Fruit fly (Drosophila melanogaster) ovary, adult (tissue): ENCODE measurements around the gene TfIIEbeta.
A peak's percentile ranks its signal among the peaks of the same experiment; 100 is the strongest.

Experiments
- CG17801 ChIP-seq: fragments of 200-800 bp; optimal IDR thresholded peaks from 2 replicates; lab custom pipeline; 2019; ENCODE audit warnings: missing biosample characterization, mild to moderate bottlenecking, missing genetic modification characterization, moderate library complexity; ENCODE audit not compliant: partially characterized antibody

Gene TfIIEbeta

DNA sequence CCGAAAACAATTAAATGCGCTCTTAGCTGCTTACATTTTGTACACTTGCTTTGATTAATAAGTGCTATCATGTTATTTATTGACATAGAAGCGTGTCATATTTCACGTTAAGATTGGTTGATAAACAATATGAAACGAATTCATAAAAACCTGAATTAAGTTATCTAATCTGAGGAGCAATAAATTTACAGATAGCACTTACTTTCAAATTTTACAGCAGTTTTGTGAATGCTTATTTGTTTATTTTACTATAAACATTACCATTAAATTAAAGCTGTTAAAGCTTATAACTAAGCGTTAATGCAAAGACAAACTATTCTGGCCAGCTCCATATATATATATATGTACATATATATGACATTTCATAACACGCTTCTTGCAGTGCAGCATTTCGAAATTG is 15.2 kb downstream of the TfIIEbeta start:
- no peak for TF ChIP-seq CG17801 (GFP tag; lab: Kevin White, UChicago)

DNA sequence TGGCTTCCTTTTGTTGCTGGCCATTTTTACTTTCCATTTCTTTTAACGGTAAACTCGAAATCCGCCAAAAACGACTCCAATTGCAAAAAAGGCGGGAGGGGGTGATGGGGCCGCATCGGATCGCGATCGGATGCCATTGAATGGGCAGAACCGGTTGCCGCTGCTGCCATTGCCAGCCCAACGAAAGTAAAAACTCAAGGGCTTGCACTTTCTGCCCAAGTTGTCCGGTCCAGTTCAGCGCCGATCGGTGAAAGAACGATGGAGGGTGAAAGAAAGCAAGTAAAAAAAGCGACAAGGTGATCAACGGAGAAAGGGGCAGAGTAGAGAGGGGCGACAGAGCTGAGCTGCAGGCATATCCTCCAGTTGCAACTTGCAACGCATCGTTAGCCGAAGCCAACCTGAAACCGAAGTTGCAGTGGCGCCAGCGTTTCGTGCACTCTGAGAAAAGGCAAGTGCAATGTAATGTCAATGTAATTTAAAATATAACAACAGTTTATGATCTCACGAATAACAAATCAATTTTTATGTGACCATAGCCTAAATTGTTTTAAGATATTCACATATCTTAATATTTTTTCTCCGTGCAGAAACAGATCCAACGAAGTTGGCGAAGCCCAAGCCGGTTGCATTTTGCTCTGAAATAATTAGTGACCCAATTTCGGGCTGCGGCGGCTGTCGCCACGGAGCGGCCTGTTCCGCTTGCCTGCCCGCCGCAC is 17.6 kb downstream of the TfIIEbeta start:
- TF ChIP-seq CG17801 (GFP tag; lab: Kevin White, UChicago): no peak

DNA sequence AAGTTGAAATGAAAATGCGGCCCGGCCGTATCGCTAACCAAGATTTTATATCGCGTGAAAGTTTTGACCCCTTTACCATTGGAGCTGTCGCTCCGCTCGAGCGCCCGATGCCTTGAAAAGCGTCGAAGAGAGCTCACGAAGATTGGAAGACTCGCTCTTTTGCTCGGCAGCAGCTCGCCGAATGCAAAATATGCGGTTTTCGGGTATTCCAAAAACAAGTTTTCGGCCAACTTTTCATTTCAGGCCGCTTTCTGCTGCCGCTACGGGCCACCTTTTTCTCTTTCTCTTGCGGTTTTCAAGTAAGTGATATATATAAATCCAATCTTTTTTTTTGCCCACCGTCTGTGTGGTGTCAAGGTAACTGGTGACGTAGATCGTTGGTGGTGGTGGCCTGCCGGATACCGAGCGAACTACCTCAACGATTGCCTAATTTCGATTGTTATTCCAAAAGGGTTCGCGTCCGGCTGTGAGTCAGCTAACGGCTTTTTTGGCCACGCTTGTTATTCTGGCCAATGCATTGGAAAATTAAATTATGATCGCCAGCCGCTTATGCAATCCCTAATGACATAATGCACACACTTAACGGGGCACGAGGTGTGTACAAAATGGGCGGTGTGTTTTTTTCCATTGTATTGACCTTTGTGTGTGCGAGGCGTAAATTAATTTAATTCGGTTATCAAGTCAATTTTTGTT is 21.0 kb downstream of the TfIIEbeta start, which contains the start of gene dyl:
Gene dyl (minus strand): TSS at position 28 of the 693 bp plus-strand sequence.
- no peak for TF ChIP-seq CG17801 (GFP tag; lab: Kevin White, UChicago)

DNA sequence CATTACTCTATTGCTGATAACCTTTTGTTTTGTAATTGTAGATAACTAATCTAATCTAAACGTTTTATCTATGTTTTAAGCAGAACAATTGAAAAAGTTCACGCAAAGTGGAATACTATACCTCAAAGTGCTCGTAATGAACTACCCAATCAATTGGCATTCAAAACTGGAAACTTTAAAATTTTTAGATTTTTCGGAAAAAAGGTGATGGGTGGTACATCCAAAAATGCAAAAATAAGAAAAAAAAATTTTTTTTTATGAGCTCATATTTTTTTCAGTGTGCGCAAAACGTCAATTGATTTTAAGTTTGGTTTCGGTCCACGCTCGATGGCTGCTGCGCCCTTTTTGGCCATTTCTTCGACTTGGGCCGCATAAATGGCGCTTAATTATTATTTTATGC is 23.8 kb downstream of the TfIIEbeta start:
- no peak for TF ChIP-seq CG17801 (GFP tag; lab: Kevin White, UChicago)

DNA sequence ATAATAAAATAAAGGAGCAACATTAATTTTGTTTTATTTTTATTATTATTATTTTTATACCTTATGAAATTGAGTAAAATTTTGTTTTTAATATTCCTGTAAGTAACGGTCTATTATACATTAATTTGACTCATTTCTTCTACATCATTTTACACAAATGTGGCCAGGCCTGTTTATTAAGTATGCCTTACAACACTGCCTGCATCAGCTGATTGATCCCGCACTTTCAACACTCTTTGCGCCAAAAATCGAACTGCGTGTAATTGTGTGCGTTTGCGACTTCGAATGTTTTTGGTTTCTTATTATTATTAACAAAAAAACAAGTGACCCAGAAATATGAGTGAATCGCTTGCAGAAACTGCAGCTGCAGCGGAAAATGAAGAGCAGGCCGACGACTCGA is 26.5 kb downstream of the TfIIEbeta start, which contains the start of gene Claspin:
Gene Claspin (plus strand): TSS at position 185 of the 400 bp plus-strand sequence.
- no peak for TF ChIP-seq CG17801 (GFP tag; lab: Kevin White, UChicago)

DNA sequence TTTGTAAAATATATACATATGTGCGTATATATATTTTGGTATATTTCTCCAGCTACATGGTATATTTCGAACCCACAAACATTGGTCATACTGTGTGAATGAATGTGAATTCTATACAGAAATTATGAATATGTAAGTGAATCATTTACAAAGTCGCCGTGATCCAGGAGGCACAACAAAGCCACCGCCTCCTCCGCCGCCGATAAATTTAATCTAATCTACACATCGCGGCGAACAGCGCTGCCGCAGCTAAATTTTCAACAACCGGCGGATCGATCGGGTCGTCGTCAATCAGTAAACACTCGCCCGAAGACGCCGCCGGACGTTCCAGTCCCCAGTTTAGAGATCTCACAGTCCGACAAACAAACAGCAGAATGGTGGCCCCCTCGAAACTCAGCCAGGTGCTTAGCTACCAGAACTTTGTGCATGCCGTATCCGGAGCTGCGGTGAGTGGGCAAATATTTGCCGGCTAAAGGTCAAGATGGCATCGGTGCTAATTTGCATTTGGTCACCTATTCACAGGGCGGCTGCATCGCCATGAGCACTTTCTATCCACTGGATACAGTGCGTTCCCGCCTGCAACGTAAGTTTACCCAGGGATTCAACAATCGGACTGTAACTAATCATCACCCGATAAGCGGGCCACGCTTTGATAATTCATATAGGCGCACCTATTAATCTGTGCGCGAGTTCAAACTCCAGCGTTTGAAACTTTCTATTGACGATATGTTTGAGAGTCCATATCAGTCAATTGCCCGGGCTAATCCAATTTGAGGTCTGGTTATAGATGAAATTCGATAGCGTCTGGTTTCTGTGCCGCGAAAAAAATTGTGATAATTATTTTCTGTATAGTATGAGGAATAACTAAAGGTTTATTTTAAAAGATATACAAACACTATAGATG is 32.1 kb downstream of the TfIIEbeta start, which contains the start of gene PMP34:
Gene PMP34 (plus strand): TSS at position 79 of the 904 bp plus-strand sequence.
- peak; percentile 27 for TF ChIP-seq CG17801 (GFP tag; lab: Kevin White, UChicago)

DNA sequence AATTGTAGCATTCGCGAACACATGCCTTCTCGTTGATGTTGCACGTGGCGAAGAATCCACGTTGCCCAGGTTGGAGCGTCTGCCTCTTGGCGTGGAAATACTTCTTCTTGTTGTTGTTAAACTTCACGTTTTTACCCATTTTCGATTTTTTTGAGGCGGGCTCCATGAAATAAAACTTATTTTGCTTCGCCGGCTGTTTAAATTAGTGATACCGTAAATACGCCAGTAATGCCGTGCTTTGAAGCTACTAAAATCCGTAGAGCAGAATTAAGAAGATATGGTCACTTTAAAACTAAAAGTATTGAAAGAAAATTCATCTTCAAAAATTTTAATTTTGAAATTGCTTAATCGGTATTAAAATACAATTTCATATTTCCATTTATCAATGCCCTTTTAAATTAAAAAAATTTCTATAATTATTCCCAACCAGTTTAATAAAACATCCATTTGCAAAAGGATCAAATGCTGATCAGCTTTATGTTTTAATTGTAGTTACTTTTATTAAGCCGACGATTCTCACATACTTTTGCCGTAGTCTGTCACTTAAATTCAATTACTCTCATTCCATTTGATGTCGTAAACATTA is 35.3 kb downstream of the TfIIEbeta start, which contains the start of gene CG15014:
Gene CG15014 (minus strand): TSS at position 228 of the 586 bp plus-strand sequence.
- TF ChIP-seq CG17801 (GFP tag; lab: Kevin White, UChicago): no peak

DNA sequence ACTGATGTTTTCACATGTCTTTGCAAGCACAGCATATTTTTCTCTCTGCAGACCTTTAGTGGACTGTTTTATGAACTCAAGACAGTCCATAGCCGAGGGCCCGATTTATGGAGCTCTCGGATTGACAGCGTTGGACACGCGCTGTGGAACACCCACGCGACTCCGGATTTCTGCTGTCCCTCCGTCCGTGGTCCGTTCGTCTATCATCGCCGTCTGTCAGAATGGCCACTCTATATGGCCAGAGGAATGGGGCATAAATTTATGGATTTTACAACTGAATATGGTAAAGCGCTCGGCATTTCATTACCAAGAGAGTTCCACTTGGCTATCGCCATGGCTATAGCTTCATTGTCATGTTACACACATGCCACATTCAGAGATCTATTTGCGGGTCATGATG is 41.2 kb downstream of the TfIIEbeta start:
- TF ChIP-seq CG17801 (GFP tag; lab: Kevin White, UChicago): no peak

DNA sequence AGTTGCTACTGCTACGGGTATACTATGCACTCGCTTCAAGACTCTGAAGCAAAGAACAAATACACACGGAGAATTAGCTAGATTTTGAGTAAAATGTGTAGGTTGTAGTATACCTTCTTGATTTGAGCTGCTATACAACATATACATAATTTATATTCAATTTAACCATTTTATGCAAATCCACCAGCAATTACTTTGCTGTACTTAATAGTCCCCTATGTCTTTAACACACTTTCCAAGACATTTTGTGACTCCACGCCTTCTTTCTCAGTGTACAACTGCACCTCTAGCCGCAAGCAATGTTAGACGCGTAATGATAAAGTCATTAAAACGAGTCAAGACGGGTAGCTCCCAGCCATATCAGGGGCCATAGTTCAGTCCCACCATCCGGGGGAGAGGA is 49.8 kb downstream of the TfIIEbeta start:
- TF ChIP-seq CG17801 (GFP tag; lab: Kevin White, UChicago): no peak
